Fruit fly (Drosophila melanogaster) whole organism, embryonic: ENCODE measurements around the gene CG5180.

Experiments
- BEAF-32 ChIP-seq: fragments of 200-800 bp; sonication (Bioruptor generic); optimal IDR thresholded peaks from 3 replicates; lab custom pipeline; 2017; ENCODE audit warnings: missing biosample characterization, missing genetic modification characterization, mild to moderate bottlenecking, moderate library complexity, missing genetic modification reagents
- CG10543 ChIP-seq: fragments of 200-800 bp; sonication (Bioruptor generic); optimal IDR thresholded peaks from 3 replicates; lab custom pipeline; 2017; ENCODE audit warnings: missing biosample characterization, mild to moderate bottlenecking, missing genetic modification characterization, moderate library complexity
- CG12071 ChIP-seq: fragments of 200-800 bp; sonication (Bioruptor generic); optimal IDR thresholded peaks from 3 replicates; lab custom pipeline; 2018; ENCODE audit warnings: missing biosample characterization, mild to moderate bottlenecking, missing genetic modification characterization
- CG12659 ChIP-seq: fragments of 200-800 bp; sonication (Bioruptor generic); optimal IDR thresholded peaks from 3 replicates; lab custom pipeline; 2017; ENCODE audit warnings: mild to moderate bottlenecking, missing biosample characterization, missing genetic modification reagents, missing genetic modification characterization
- CG12744 ChIP-seq: fragments of 200-800 bp; sonication (Bioruptor generic); optimal IDR thresholded peaks from 2 replicates; lab custom pipeline; 2016; ENCODE audit warnings: missing biosample characterization, missing genetic modification characterization
- CG13624 ChIP-seq: fragments of 200-800 bp; sonication (Bioruptor generic); optimal IDR thresholded peaks from 2 replicates; lab custom pipeline; 2016; ENCODE audit warnings: missing biosample characterization, missing genetic modification characterization
- CG13894 ChIP-seq: fragments of 200-800 bp; sonication (Bioruptor generic); optimal IDR thresholded peaks from 3 replicates; lab custom pipeline; 2018; ENCODE audit warnings: missing biosample characterization, mild to moderate bottlenecking, missing genetic modification characterization, moderate library complexity
- CG1602 ChIP-seq: fragments of 200-800 bp; sonication (Bioruptor generic); optimal IDR thresholded peaks from 3 replicates; lab custom pipeline; 2016; ENCODE audit warnings: missing biosample characterization, missing genetic modification characterization
- CG18262 ChIP-seq: fragments of 200-800 bp; optimal IDR thresholded peaks from 3 replicates; lab custom pipeline; 2019; ENCODE audit warnings: missing biosample characterization, mild to moderate bottlenecking, missing genetic modification characterization, moderate library complexity
- CG2202 ChIP-seq: fragments of 200-800 bp; sonication (Bioruptor generic); optimal IDR thresholded peaks from 2 replicates; lab custom pipeline; 2018; ENCODE audit warnings: missing biosample characterization, mild to moderate bottlenecking, missing genetic modification characterization
- CG3407 ChIP-seq: fragments of 200-800 bp; sonication (Bioruptor generic); optimal IDR thresholded peaks from 2 replicates; lab custom pipeline; 2018; ENCODE audit warnings: missing biosample characterization, mild to moderate bottlenecking, missing genetic modification characterization
- CG4328 ChIP-seq: fragments of 200-800 bp; sonication (Bioruptor generic); optimal IDR thresholded peaks from 3 replicates; lab custom pipeline; 2017; ENCODE audit warnings: missing biosample characterization, missing genetic modification reagents, missing genetic modification characterization
- CG4360 ChIP-seq: fragments of 200-800 bp; sonication (Bioruptor generic); IDR thresholded peaks from 2 replicates; pipeline ENCODE4 v1.3.6; 2022; ENCODE audit warnings: missing biosample characterization, missing genetic modification characterization
- CG4707 ChIP-seq: fragments of 200-800 bp; sonication (Bioruptor generic); optimal IDR thresholded peaks from 2 replicates; lab custom pipeline; 2018; ENCODE audit warnings: missing biosample characterization, mild to moderate bottlenecking, missing genetic modification characterization, moderate library complexity
- CG7963 ChIP-seq: fragments of 200-800 bp; sonication (Bioruptor generic); IDR thresholded peaks from 3 replicates; pipeline ENCODE4 v1.3.6; 2022; ENCODE audit warnings: missing biosample characterization, missing genetic modification characterization; ENCODE audit not compliant: partially characterized antibody
- D19A ChIP-seq: fragments of 200-800 bp; optimal IDR thresholded peaks from 3 replicates; lab custom pipeline; 2019; ENCODE audit warnings: missing biosample characterization, mild to moderate bottlenecking, missing genetic modification characterization, moderate library complexity
- Dek ChIP-seq: fragments of 200-800 bp; sonication (Bioruptor generic); optimal IDR thresholded peaks from 3 replicates; lab custom pipeline; 2019; ENCODE audit warnings: missing biosample characterization, mild to moderate bottlenecking, missing genetic modification characterization, moderate library complexity
- Dfd ChIP-seq, 2 experiments: fragments of >200 bp; optimal IDR thresholded peaks; 2 replicates each; lab custom pipeline; 2017; ENCODE audit warnings: missing biosample characterization in 2 of 2, missing genetic modification characterization in 2 of 2
- Dp ChIP-seq: fragments of 200-800 bp; sonication (Bioruptor generic); optimal IDR thresholded peaks from 2 replicates; lab custom pipeline; 2018; ENCODE audit warnings: missing biosample characterization, mild to moderate bottlenecking, missing genetic modification characterization, moderate library complexity
- Drgx ChIP-seq: fragments of 200-800 bp; sonication (Bioruptor generic); IDR thresholded peaks from 2 replicates; pipeline ENCODE4 v1.3.6; 2022; ENCODE audit warnings: missing biosample characterization, missing genetic modification characterization
- Fer3 ChIP-seq: fragments of 200-800 bp; sonication (Bioruptor generic); optimal IDR thresholded peaks from 2 replicates; lab custom pipeline; 2018; ENCODE audit warnings: missing biosample characterization, mild to moderate bottlenecking, missing genetic modification characterization, moderate library complexity
- H15 ChIP-seq: fragments of 200-800 bp; sonication (Bioruptor generic); IDR thresholded peaks from 3 replicates; pipeline ENCODE4 v1.3.6; 2022; ENCODE audit warnings: missing biosample characterization, missing genetic modification characterization
- Hr39 ChIP-seq: fragments of >200 bp; optimal IDR thresholded peaks from 2 replicates; lab custom pipeline; 2017
- Meics ChIP-seq: fragments of 200-800 bp; sonication (Bioruptor generic); optimal IDR thresholded peaks from 2 replicates; lab custom pipeline; 2017; ENCODE audit warnings: missing biosample characterization, mild to moderate bottlenecking, missing genetic modification characterization
- Neu2 ChIP-seq: fragments of 200-800 bp; sonication (Bioruptor generic); optimal IDR thresholded peaks from 3 replicates; lab custom pipeline; 2016; ENCODE audit warnings: missing biosample characterization, missing genetic modification characterization, borderline replicate concordance
- Rfx ChIP-seq: fragments of 200-800 bp; sonication (Bioruptor generic); IDR thresholded peaks from 2 replicates; pipeline ENCODE4 v1.3.6; 2022; ENCODE audit warnings: missing biosample characterization, missing genetic modification characterization
- Sry-δ ChIP-seq: fragments of 200-800 bp; sonication (Bioruptor generic); optimal IDR thresholded peaks from 2 replicates; lab custom pipeline; 2016; ENCODE audit warnings: missing biosample characterization, missing genetic modification characterization
- Stat92E ChIP-seq, 3 experiments: fragments of >200 bp in 2 of 3; fragments of 200-800 bp in 1 of 3; sonication (Bioruptor generic) in 1 of 3; optimal IDR thresholded peaks; 2 replicates each; lab custom pipeline; 2017 to 2019; ENCODE audit warnings: missing biosample characterization in 3 of 3, missing genetic modification characterization in 3 of 3, mild to moderate bottlenecking in 1 of 3, moderate library complexity in 1 of 3
- Tbp ChIP-seq: fragments of >200 bp; optimal IDR thresholded peaks from 2 replicates; lab custom pipeline; 2018; ENCODE audit warnings: missing biosample characterization, missing genetic modification characterization
- bab2 ChIP-seq: fragments of 200-800 bp; sonication (Bioruptor generic); optimal IDR thresholded peaks from 2 replicates; lab custom pipeline; 2016; ENCODE audit warnings: missing biosample characterization, missing genetic modification characterization
- danr ChIP-seq: fragments of 200-800 bp; sonication (Bioruptor generic); IDR thresholded peaks from 2 replicates; pipeline ENCODE4 v1.3.6; 2022; ENCODE audit warnings: missing biosample characterization, missing genetic modification characterization
- esg ChIP-seq: fragments of 200-800 bp; sonication (Bioruptor generic); conservative IDR thresholded peaks from 2 replicates; pipeline ENCODE4 v1.3.6; 2022; ENCODE audit warnings: missing biosample characterization, missing genetic modification characterization
- exex ChIP-seq: fragments of 200-800 bp; sonication (Bioruptor generic); optimal IDR thresholded peaks from 4 replicates; lab custom pipeline; 2018; ENCODE audit warnings: missing biosample characterization, mild to moderate bottlenecking, missing genetic modification characterization, moderate library complexity
- fd102C ChIP-seq: fragments of 200-800 bp; sonication (Bioruptor generic); optimal IDR thresholded peaks from 2 replicates; lab custom pipeline; 2018; ENCODE audit warnings: missing biosample characterization, mild to moderate bottlenecking, missing genetic modification characterization, moderate library complexity
- fd64A ChIP-seq: fragments of 200-800 bp; sonication (Bioruptor generic); optimal IDR thresholded peaks from 3 replicates; lab custom pipeline; 2018; ENCODE audit warnings: missing biosample characterization, mild to moderate bottlenecking, missing genetic modification characterization
- gcm ChIP-seq: fragments of 200-800 bp; sonication (Bioruptor generic); optimal IDR thresholded peaks from 2 replicates; lab custom pipeline; 2019; ENCODE audit warnings: missing biosample characterization, mild to moderate bottlenecking, missing genetic modification characterization, moderate library complexity
- gt ChIP-seq: fragments of 200-800 bp; sonication (Bioruptor generic); IDR thresholded peaks from 2 replicates; pipeline ENCODE4 v1.3.6; 2022; ENCODE audit warnings: missing biosample characterization, missing genetic modification characterization
- jing ChIP-seq: fragments of 200-800 bp; sonication (Bioruptor generic); optimal IDR thresholded peaks from 2 replicates; lab custom pipeline; 2018; ENCODE audit warnings: missing biosample characterization, mild to moderate bottlenecking, missing genetic modification characterization
- lab ChIP-seq: fragments of 200-800 bp; sonication (Bioruptor generic); optimal IDR thresholded peaks from 3 replicates; lab custom pipeline; 2017; ENCODE audit warnings: missing biosample characterization, missing genetic modification characterization, mild to moderate bottlenecking, moderate library complexity, missing genetic modification reagents
- lov ChIP-seq, 2 experiments: fragments of 200-800 bp in 1 of 2; fragments of >200 bp in 1 of 2; sonication (Bioruptor generic) in 1 of 2; IDR thresholded peaks in 1 of 2; optimal IDR thresholded peaks in 1 of 2; 2 replicates in 1 of 2; 3 replicates in 1 of 2; pipeline versions ENCODE4 v1.3.6 to Lab custom; 2017 to 2022; ENCODE audit warnings: missing biosample characterization in 1 of 2, missing genetic modification characterization in 1 of 2
- nerfin-2 ChIP-seq: fragments of 200-800 bp; sonication (Bioruptor generic); IDR thresholded peaks from 2 replicates; pipeline ENCODE4 v1.3.6; 2022; ENCODE audit warnings: missing biosample characterization, missing genetic modification characterization; ENCODE audit not compliant: partially characterized antibody
- pan ChIP-seq, 4 experiments: fragments of >200 bp in 3 of 4; fragments of 200-800 bp in 1 of 4; sonication (Bioruptor generic) in 1 of 4; optimal IDR thresholded peaks in 3 of 4; IDR thresholded peaks in 1 of 4; 2 replicates each; pipeline versions ENCODE4 v1.3.6 to Lab custom; 2017 to 2022; ENCODE audit warnings: missing biosample characterization in 2 of 4, missing genetic modification characterization in 2 of 4, mixed read lengths in 1 of 4
- pzg ChIP-seq: fragments of 200-800 bp; sonication (Bioruptor generic); optimal IDR thresholded peaks from 3 replicates; lab custom pipeline; 2018; ENCODE audit warnings: missing biosample characterization, mild to moderate bottlenecking, missing genetic modification characterization, moderate library complexity
- sisA ChIP-seq: fragments of 200-800 bp; sonication (Bioruptor generic); IDR thresholded peaks from 2 replicates; pipeline ENCODE4 v1.3.6; 2022; ENCODE audit warnings: missing biosample characterization, missing genetic modification characterization
- sr ChIP-seq: fragments of 200-800 bp; sonication (Bioruptor generic); IDR thresholded peaks from 3 replicates; pipeline ENCODE4 v1.3.6; 2022; ENCODE audit warnings: missing biosample characterization, missing genetic modification characterization
- tap ChIP-seq: fragments of 200-800 bp; optimal IDR thresholded peaks from 3 replicates; lab custom pipeline; 2019; ENCODE audit warnings: missing biosample characterization, mild to moderate bottlenecking, missing genetic modification characterization, moderate library complexity
- ttk ChIP-seq: fragments of 200-800 bp; sonication (Bioruptor generic); IDR thresholded peaks from 2 replicates; pipeline ENCODE4 v2.1.2; 2022; ENCODE audit warnings: missing biosample characterization, missing genetic modification characterization
- tx ChIP-seq: fragments of 200-800 bp; sonication (Bioruptor generic); optimal IDR thresholded peaks from 2 replicates; lab custom pipeline; 2016; ENCODE audit warnings: missing biosample characterization, missing genetic modification characterization
- unc-4 ChIP-seq: fragments of 200-800 bp; sonication (Bioruptor generic); IDR thresholded peaks from 2 replicates; pipeline ENCODE4 v1.3.6; 2022; ENCODE audit warnings: missing biosample characterization, missing genetic modification characterization; ENCODE audit not compliant: partially characterized antibody
- vvl ChIP-seq: fragments of 200-800 bp; sonication (Bioruptor generic); IDR thresholded peaks from 2 replicates; pipeline ENCODE4 v1.3.6; 2022; ENCODE audit warnings: missing biosample characterization, missing genetic modification characterization

The CG5180 gene

dm6 chr3R:20604078-20604477, 46.3 kb downstream of the CG5180 start (continued):
- TF ChIP-seq pan (optimal IDR thresholded peaks at IDR 0.05; lab: Kevin White, UChicago) (no peak), pan (GFP tag; optimal IDR thresholded peaks at IDR 0.05 in 1 of 2, IDR thresholded peaks at IDR 0.05 in 1 of 2) (no peak), CG13624 (no peak), fd64A (no peak), Hr39 (lab: Kevin White, UChicago) (no peak), CG4360 (GFP tag; lab: Robert Waterston, UW) (no peak), BEAF-32 (GFP tag; lab: Kevin White, UChicago) (no peak), Drgx (peak; percentile 36; the same call in 1 of the 2 replicates), Stat92E (GFP tag; optimal IDR thresholded peaks at IDR 0.05; lab: Kevin White, UChicago) (no peak), vvl (GFP tag; lab: Robert Waterston, UW) (no peak), CG10543 (GFP tag; lab: Kevin White, UChicago) (peak; percentile 87), CG12071 (no peak), CG12659 (GFP tag; lab: Kevin White, UChicago) (no peak), jing (GFP tag; lab: Kevin White, UChicago) (no peak), tap (tag; lab: Kevin White, UChicago) (no peak), Dek (no peak), Fer3 (no peak), tx (GFP tag; lab: Kevin White, UChicago) (no peak), CG2202 (tag; lab: Kevin White, UChicago) (no peak), CG12744 (GFP tag; lab: Kevin White, UChicago) (no peak), lab (GFP tag; lab: Kevin White, UChicago) (peak; percentile 25), bab2 (GFP tag; lab: Kevin White, UChicago) (no peak), gt (GFP tag; lab: Robert Waterston, UW) (no peak), Tbp (GFP tag; lab: Kevin White, UChicago) (no peak), lov (optimal IDR thresholded peaks at IDR 0.05; lab: Kevin White, UChicago) (no peak), lov (GFP tag; IDR thresholded peaks at IDR 0.05; lab: Robert Waterston, UW) (0 out of 3 replicates have a peak, but pooled peaks have one; percentile 32), Sry-δ (GFP tag; lab: Kevin White, UChicago) (no peak), pzg (GFP tag; lab: Kevin White, UChicago) (no peak), fd102C (GFP tag; lab: Kevin White, UChicago) (no peak), D19A (tag; lab: Kevin White, UChicago) (no peak), exex (no peak), Dfd (GFP tag; optimal IDR thresholded peaks at IDR 0.05; lab: Kevin White, UChicago) (no peak), sr (GFP tag; lab: Robert Waterston, UW) (peak; percentile 98), CG3407 (no peak), esg (no peak), Rfx (GFP tag; lab: Robert Waterston, UW) (peak; percentile 35; the same call in 1 of the 2 replicates), ttk (GFP tag; lab: Robert Waterston, UW) (0 out of 2 replicates have a peak, but pooled peaks have one; percentile 29), gcm (GFP tag; lab: Kevin White, UChicago) (peak; percentile 79), Meics (GFP tag; lab: Kevin White, UChicago) (no peak), CG13894 (peak; percentile 31), nerfin-2 (GFP tag; lab: Robert Waterston, UW) (no peak), CG4328 (no peak), CG4707 (GFP tag; lab: Kevin White, UChicago) (no peak), danr (no peak), sisA (GFP tag; lab: Robert Waterston, UW) (no peak), CG1602 (no peak), unc-4 (GFP tag; lab: Robert Waterston, UW) (no peak), CG18262 (no peak), H15 (GFP tag; lab: Robert Waterston, UW) (no peak), Dp (GFP tag; lab: Kevin White, UChicago) (no peak), CG7963 (no peak), Neu2 (GFP tag; lab: Kevin White, UChicago) (no peak)
